Worm (Caenorhabditis elegans) whole organism, L3 larva: ENCODE measurements around the gene ZC317.7.

Experiments
- aly-2 ChIP-seq: fragments of 150-350 bp; optimal IDR thresholded peaks from 2 replicates; lab custom pipeline; 2014; ENCODE audit warnings: missing biosample characterization, missing genetic modification characterization
- daf-12 ChIP-seq: fragments of 150-350 bp; optimal IDR thresholded peaks from 2 replicates; lab custom pipeline; 2014; ENCODE audit warnings: missing biosample characterization, missing genetic modification reagents, missing genetic modification characterization
- egl-27 ChIP-seq: sonication (generic microtip); optimal IDR thresholded peaks from 4 replicates; lab custom pipeline; 2017; ENCODE audit warnings: missing biosample characterization, missing genetic modification reagents, missing genetic modification characterization
- elt-1 ChIP-seq: fragments of 150-350 bp; optimal IDR thresholded peaks from 2 replicates; lab custom pipeline; 2014; ENCODE audit warnings: missing biosample characterization, missing genetic modification characterization
- elt-2 ChIP-seq: sonication (generic microtip); optimal IDR thresholded peaks from 2 replicates; lab custom pipeline; 2016; ENCODE audit warnings: missing genetic modification reagents, mild to moderate bottlenecking, missing genetic modification characterization, missing compliant biosample characterization
- fkh-2 ChIP-seq: fragments of 150-350 bp; optimal IDR thresholded peaks from 2 replicates; lab custom pipeline; 2014; ENCODE audit warnings: missing biosample characterization, missing genetic modification reagents, missing genetic modification characterization
- lin-39 ChIP-seq: fragments of 150-350 bp; optimal IDR thresholded peaks from 2 replicates; lab custom pipeline; 2018; ENCODE audit warnings: missing biosample characterization, missing genetic modification reagents, missing genetic modification characterization
- mdl-1 ChIP-seq: fragments of 150-350 bp; optimal IDR thresholded peaks from 2 replicates; lab custom pipeline; 2014; ENCODE audit warnings: missing biosample characterization, missing genetic modification characterization
- nhr-25 ChIP-seq: sonication (generic microtip); optimal IDR thresholded peaks from 2 replicates; lab custom pipeline; 2017; ENCODE audit warnings: missing biosample characterization, missing genetic modification characterization
- nhr-28 ChIP-seq: fragments of 150-350 bp; optimal IDR thresholded peaks from 2 replicates; lab custom pipeline; 2014; ENCODE audit warnings: missing biosample characterization, missing genetic modification characterization
- skn-1 ChIP-seq: fragments of 150-350 bp; optimal IDR thresholded peaks from 2 replicates; lab custom pipeline; 2014; ENCODE audit warnings: missing biosample characterization, missing genetic modification characterization

DNA sequence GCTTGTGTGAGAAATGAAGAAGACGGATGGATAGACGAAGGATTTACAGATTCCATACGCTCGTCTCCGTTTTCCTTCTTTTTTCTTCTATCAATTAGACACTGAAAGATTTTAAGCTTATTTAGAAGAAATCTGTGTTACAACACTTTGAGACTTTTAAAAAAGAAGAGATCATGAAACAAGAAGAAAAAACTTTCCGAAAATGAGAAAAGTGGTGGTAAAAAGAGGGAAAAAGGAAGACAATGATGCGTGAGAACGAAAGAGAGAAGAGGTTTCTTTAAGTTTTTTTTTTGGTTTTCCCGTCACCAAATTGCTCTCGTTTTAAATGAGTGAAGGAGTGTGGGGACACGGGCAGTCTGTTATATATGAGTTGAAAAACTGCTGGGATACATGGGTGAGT lies 17.2 kb downstream of the ZC317.7 start, which contains the start of gene glc-3:
- TF ChIP-seq daf-12 (tag; lab: Kevin White, UChicago) (no peak), elt-1 (tag; lab: Kevin White, UChicago) (no peak), nhr-28 (tag; lab: Kevin White, UChicago) (no peak), mdl-1 (tag; lab: Kevin White, UChicago) (no peak), nhr-25 (tag; lab: Kevin White, UChicago) (no peak), lin-39 (tag; lab: Kevin White, UChicago) (no peak), egl-27 (tag; lab: Kevin White, UChicago) (no peak), fkh-2 (no peak), aly-2 (tag; lab: Kevin White, UChicago) (no peak), skn-1 (tag; lab: Kevin White, UChicago) (no peak), elt-2 (tag; lab: Kevin White, UChicago) (no peak)
